Fruit fly (Drosophila melanogaster): ENCODE results near the gene Pitslre.

Pitslre gene

DNA sequence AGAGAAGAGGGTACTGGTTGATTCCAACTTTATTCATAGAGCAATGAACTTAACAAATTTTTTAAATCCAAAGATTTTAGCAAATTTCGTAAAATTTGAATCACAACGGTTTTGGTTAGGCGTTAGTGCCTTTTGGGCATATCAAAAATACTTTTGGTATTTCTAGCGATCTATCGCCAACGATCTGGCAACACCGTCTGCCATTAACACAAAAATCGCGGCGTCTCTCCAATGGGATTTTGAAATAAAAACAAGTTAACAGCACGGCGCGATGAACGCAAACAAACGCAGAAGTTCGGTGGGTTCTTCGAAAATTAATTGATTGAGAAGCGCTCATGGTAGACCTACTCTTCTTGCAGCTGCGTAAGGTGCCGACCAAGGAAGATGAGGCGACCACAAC lies 28.9 kb downstream of the Pitslre start, which contains the start of gene Spc105R (continued):
- TF ChIP-seq CG12769 (tag; optimal IDR thresholded peaks at IDR 0.05) (no peak), nom (GFP tag; optimal IDR thresholded peaks at IDR 0.05) (no peak), pan (optimal IDR thresholded peaks at IDR 0.05) (no peak), pan (GFP tag; optimal IDR thresholded peaks at IDR 0.05 in 1 of 2, IDR thresholded peaks at IDR 0.05 in 1 of 2) (no peak), sens-2 (GFP tag; IDR thresholded peaks at IDR 0.05) (no peak), pzg (GFP tag; optimal IDR thresholded peaks at IDR 0.05) (peak; percentile 76), Fer3 (tag; optimal IDR thresholded peaks at IDR 0.05) (no peak), Abd-B (GFP tag; optimal IDR thresholded peaks at IDR 0.05) (no peak), Ada2b (GFP tag; IDR thresholded peaks at IDR 0.05) (no peak), CG12104 (GFP tag; optimal IDR thresholded peaks at IDR 0.05) (no peak), CG6683 (GFP tag; optimal IDR thresholded peaks at IDR 0.05) (no peak), CG15011 (GFP tag; optimal IDR thresholded peaks at IDR 0.05) (no peak), dimm (GFP tag; IDR thresholded peaks at IDR 0.05) (no peak), bbx (GFP tag; IDR thresholded peaks at IDR 0.05; ENCODE audit: partially characterized antibody) (no peak; the same call in 1 of the 2 replicates), Atf-2 (GFP tag; optimal IDR thresholded peaks at IDR 0.05) (no peak), knrl (GFP tag; IDR thresholded peaks at IDR 0.05; ENCODE audit: partially characterized antibody) (0 out of 3 replicates have a peak, but pooled peaks have one; percentile 12), CrebB (tag; optimal IDR thresholded peaks at IDR 0.05) (no peak), CHES-1-like (GFP tag; optimal IDR thresholded peaks at IDR 0.05) (no peak), hb (GFP tag; IDR thresholded peaks at IDR 0.05; ENCODE audit: partially characterized antibody) (no peak), CG9797 (GFP tag; optimal IDR thresholded peaks at IDR 0.05) (peak; percentile 82), CG6254 (GFP tag; optimal IDR thresholded peaks at IDR 0.05) (no peak), ash1 (GFP tag; optimal IDR thresholded peaks at IDR 0.05) (no peak), Taf1 (GFP tag; IDR thresholded peaks at IDR 0.05) (no peak), sna (GFP tag; IDR thresholded peaks at IDR 0.05; ENCODE audit: partially characterized antibody) (no peak), vfl (GFP tag; optimal IDR thresholded peaks at IDR 0.05) (no peak), unc-4 (GFP tag; IDR thresholded peaks at IDR 0.05; ENCODE audit: partially characterized antibody) (peak; percentile 50), Gsc (GFP tag; IDR thresholded peaks at IDR 0.05) (no peak), Nf-YB (GFP tag; optimal IDR thresholded peaks at IDR 0.05) (no peak), fd64A (GFP tag; optimal IDR thresholded peaks at IDR 0.05) (no peak), trem (tag; optimal IDR thresholded peaks at IDR 0.05) (peak; percentile 76), CG4617 (GFP tag; optimal IDR thresholded peaks at IDR 0.05; ENCODE audit: borderline replicate concordance) (peak; percentile 7), CG8290 (GFP tag; optimal IDR thresholded peaks at IDR 0.05) (no peak), CG8290 (tag; optimal IDR thresholded peaks at IDR 0.05) (no peak), CG8388 (GFP tag; optimal IDR thresholded peaks at IDR 0.05) (no peak), CG8765 (GFP tag; IDR thresholded peaks at IDR 0.05) (no peak), so (GFP tag; IDR thresholded peaks at IDR 0.05) (no peak), CG15269 (tag; optimal IDR thresholded peaks at IDR 0.05) (no peak), oc (tag; optimal IDR thresholded peaks at IDR 0.05) (no peak), tin (GFP tag; optimal IDR thresholded peaks at IDR 0.05) (no peak), Scr (GFP tag; IDR thresholded peaks at IDR 0.05; ENCODE audit: partially characterized antibody) (peak; percentile 39), Hr51 (GFP tag; optimal IDR thresholded peaks at IDR 0.05) (no peak), Hmr (GFP tag; optimal IDR thresholded peaks at IDR 0.05) (no peak), CG14667 (GFP tag; IDR thresholded peaks at IDR 0.05) (no peak), fd3F (GFP tag; optimal IDR thresholded peaks at IDR 0.05) (no peak), sqz (GFP tag; optimal IDR thresholded peaks at IDR 0.05) (no peak), crol (GFP tag; IDR thresholded peaks at IDR 0.05) (no peak), CG1233 (GFP tag; optimal IDR thresholded peaks at IDR 0.05) (no peak), Sox100B (GFP tag; optimal IDR thresholded peaks at IDR 0.05) (no peak), corto (GFP tag; optimal IDR thresholded peaks at IDR 0.05) (no peak), CG6175 (GFP tag; IDR thresholded peaks at IDR 0.05) (no peak), Sry-δ (GFP tag; optimal IDR thresholded peaks at IDR 0.05) (peak; percentile 62)

All from whole organism, embryonic.